Fruit fly (Drosophila melanogaster) whole organism, wandering third instar larva: ENCODE measurements around the gene CG32988.

Experiments
- CG9705 ChIP-seq: fragments of 200-800 bp; sonication (Bioruptor generic); optimal IDR thresholded peaks from 2 replicates; lab custom pipeline; 2018; ENCODE audit warnings: missing biosample characterization, mild to moderate bottlenecking, missing genetic modification characterization
- Dfd ChIP-seq: fragments of >200 bp; optimal IDR thresholded peaks from 2 replicates; lab custom pipeline; 2017; ENCODE audit warnings: missing biosample characterization, missing genetic modification characterization
- HLH106 ChIP-seq: fragments of 200-800 bp; optimal IDR thresholded peaks from 3 replicates; lab custom pipeline; 2019; ENCODE audit warnings: missing biosample characterization, mild to moderate bottlenecking, missing genetic modification characterization, moderate library complexity
- Hr78 ChIP-seq: fragments of >200 bp; optimal IDR thresholded peaks from 2 replicates; lab custom pipeline; 2017; ENCODE audit warnings: missing biosample characterization, missing genetic modification characterization
- Jra ChIP-seq: sonication (Bioruptor generic); optimal IDR thresholded peaks from 2 replicates; lab custom pipeline; 2016; ENCODE audit warnings: missing biosample characterization, missing genetic modification characterization
- Vsx2 ChIP-seq: fragments of 200-300, 225-300 bp; sonication (Bioruptor generic); optimal IDR thresholded peaks from 2 replicates; lab custom pipeline; 2018; ENCODE audit warnings: missing biosample characterization, missing genetic modification characterization; ENCODE audit not compliant: partially characterized antibody
- br ChIP-seq: fragments of 200-800 bp; sonication (Bioruptor generic); optimal IDR thresholded peaks from 2 replicates; lab custom pipeline; 2016; ENCODE audit warnings: missing biosample characterization, missing genetic modification characterization
- ey ChIP-seq: fragments of 200-800 bp; sonication (Bioruptor generic); optimal IDR thresholded peaks from 2 replicates; lab custom pipeline; 2016; ENCODE audit warnings: missing biosample characterization, missing genetic modification characterization
- fru ChIP-seq: fragments of 200-800 bp; sonication (Bioruptor generic); optimal IDR thresholded peaks from 3 replicates; lab custom pipeline; 2016; ENCODE audit warnings: missing biosample characterization, mild to moderate bottlenecking, missing genetic modification characterization
- psq ChIP-seq: fragments of 200-800 bp; sonication (Bioruptor generic); optimal IDR thresholded peaks from 3 replicates; lab custom pipeline; 2017; ENCODE audit warnings: missing biosample characterization, mild to moderate bottlenecking, missing genetic modification characterization, moderate library complexity
- sv ChIP-seq: fragments of 200-800 bp; sonication (Bioruptor generic); optimal IDR thresholded peaks from 3 replicates; lab custom pipeline; 2016; ENCODE audit warnings: missing biosample characterization, missing genetic modification characterization
- tai ChIP-seq: sonication (Bioruptor generic); optimal IDR thresholded peaks from 2 replicates; lab custom pipeline; 2016; ENCODE audit warnings: missing biosample characterization, missing genetic modification characterization
- woc ChIP-seq: sonication (Bioruptor generic); optimal IDR thresholded peaks from 2 replicates; lab custom pipeline; 2016; ENCODE audit warnings: missing biosample characterization, mild to moderate bottlenecking, missing genetic modification characterization

DNA sequence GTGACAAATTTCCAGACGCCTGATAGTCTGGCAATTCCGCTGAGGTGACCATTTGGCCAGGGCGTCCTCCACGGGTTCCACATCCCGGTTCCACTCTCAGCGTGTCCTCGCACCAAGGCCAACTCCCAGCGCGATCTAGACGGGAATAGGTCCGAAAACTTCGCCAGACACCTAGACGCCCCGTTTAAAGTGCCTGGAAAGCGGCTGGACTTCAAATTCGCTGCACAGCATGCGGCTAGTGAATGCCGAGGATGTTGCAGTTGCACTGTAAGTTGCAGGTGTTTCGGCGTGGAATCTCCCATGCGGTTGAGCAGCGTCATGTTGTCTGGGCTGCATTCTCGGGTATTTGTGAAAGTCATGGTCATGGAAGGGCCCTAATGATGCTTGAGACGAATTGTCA is 15.5 kb upstream of the CG32988 start:
- TF ChIP-seq br (GFP tag; lab: Kevin White, UChicago) (no peak), sv (GFP tag; lab: Kevin White, UChicago) (no peak), CG9705 (GFP tag; lab: Kevin White, UChicago) (no peak), Hr78 (no peak), psq (no peak), Jra (GFP tag; lab: Kevin White, UChicago) (no peak), tai (GFP tag; lab: Kevin White, UChicago) (no peak), HLH106 (tag; lab: Kevin White, UChicago) (no peak), woc (GFP tag; lab: Kevin White, UChicago) (no peak), Vsx2 (GFP tag; lab: Kevin White, UChicago) (no peak), Dfd (no peak), ey (no peak), fru (GFP tag; lab: Kevin White, UChicago) (no peak)
